Worm (Caenorhabditis elegans): ENCODE measurements around the gene rnr-2.

Gene rnr-2

DNA sequence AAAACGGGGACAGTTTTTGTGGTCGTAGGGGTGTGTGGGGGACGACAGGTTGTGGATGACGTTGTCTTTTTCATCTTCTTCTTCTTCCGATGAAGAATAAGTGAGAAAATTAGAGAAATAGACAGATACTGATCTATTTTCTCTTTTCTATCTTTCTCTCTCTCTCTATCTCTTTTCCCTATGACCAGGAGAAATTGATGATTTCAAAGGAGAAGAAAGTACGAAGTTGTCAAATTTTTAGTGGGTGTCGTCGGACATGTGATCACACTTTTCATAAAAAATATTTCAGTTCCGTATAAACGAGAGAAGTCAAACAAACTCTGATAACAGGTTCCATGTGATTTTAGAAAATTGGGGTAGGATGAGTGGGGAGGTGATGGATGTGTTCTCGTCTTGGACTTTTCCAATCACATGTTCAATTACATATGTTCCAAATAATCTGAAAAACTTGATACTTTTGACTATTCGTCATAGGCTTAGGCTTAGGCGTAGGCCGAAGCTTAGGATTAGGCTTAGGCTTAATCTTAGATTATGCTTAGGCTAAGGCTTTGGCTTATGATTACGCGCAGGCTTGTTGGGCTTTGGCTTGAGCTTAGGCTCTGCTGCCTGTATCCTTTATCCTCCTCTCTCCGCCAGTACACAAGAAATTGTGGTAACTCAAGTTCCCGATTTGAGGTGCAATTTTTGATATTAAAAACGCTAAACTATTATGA lies 5.3 kb upstream of the rnr-2 start:
- TF ChIP-seq snpc-4 (tag; optimal IDR thresholded peaks at IDR 0.05) (peak; percentile 29), nhr-12 (tag; optimal IDR thresholded peaks at IDR 0.05) (no peak), nhr-19 (GFP tag; conservative IDR thresholded peaks at IDR 0.05) (peak; percentile 77), vab-15 (tag; optimal IDR thresholded peaks at IDR 0.05) (no peak), nhr-237 (tag; optimal IDR thresholded peaks at IDR 0.05) (peak; percentile 34), pag-3 (tag; optimal IDR thresholded peaks at IDR 0.05; ENCODE audit: borderline replicate concordance, insufficient read depth) (peak; percentile 78), ceh-88 (GFP tag; IDR thresholded peaks at IDR 0.05) (no peak), lsy-2 (tag; optimal IDR thresholded peaks at IDR 0.05) (peak; percentile 74 to 88), pax-3 (tag; optimal IDR thresholded peaks at IDR 0.05) (no peak), irx-1 (tag; optimal IDR thresholded peaks at IDR 0.05) (peak; percentile 28), ets-5 (GFP tag; IDR thresholded peaks at IDR 0.05) (no peak), ceh-82 (tag; optimal IDR thresholded peaks at IDR 0.05) (peak in 1 of 3 experiments; percentile 24), ceh-8 (GFP tag; optimal IDR thresholded peaks at IDR 0.05) (no peak), mdl-1 (tag; optimal IDR thresholded peaks at IDR 0.05) (peak in 1 of 2 experiments; percentile 17), dpl-1 (GFP tag; optimal IDR thresholded peaks at IDR 0.05) (peak; percentile 40 to 61 (median 60)), lir-3 (tag; optimal IDR thresholded peaks at IDR 0.05; ENCODE audit: poor library complexity) (peak; percentile 50), xbp-1 (tag; optimal IDR thresholded peaks at IDR 0.05) (peak; percentile 49), hlh-4 (tag; optimal IDR thresholded peaks at IDR 0.05) (no peak), F16B12.6 (tag; optimal IDR thresholded peaks at IDR 0.05) (no peak), C04F5.9 (tag; optimal IDR thresholded peaks at IDR 0.05) (no peak), lin-13 (GFP tag; optimal IDR thresholded peaks at IDR 0.05) (peak; percentile 65), ztf-11 (tag; optimal IDR thresholded peaks at IDR 0.05) (no peak), skn-1 (tag; optimal IDR thresholded peaks at IDR 0.05) (peak; percentile 88), nhr-76 (tag; optimal IDR thresholded peaks at IDR 0.05) (no peak), zag-1 (tag; optimal IDR thresholded peaks at IDR 0.05) (no peak), fkh-8 (tag; optimal IDR thresholded peaks at IDR 0.05) (no peak), efl-1 (optimal IDR thresholded peaks at IDR 0.05) (peak; percentile 24 to 54), efl-1 (GFP tag; optimal IDR thresholded peaks at IDR 0.05 in 1 of 2) (peak; percentile 28 to 95), egl-27 (tag; optimal IDR thresholded peaks at IDR 0.05) (no peak), unc-30 (tag; optimal IDR thresholded peaks at IDR 0.05) (no peak), rnt-1 (tag; optimal IDR thresholded peaks at IDR 0.05) (peak; percentile 31), ama-1 (optimal IDR thresholded peaks at IDR 0.05) (no peak), sox-4 (tag; optimal IDR thresholded peaks at IDR 0.05) (no peak), tbx-2 (tag; optimal IDR thresholded peaks at IDR 0.05) (peak; percentile 78), nhr-71 (tag; optimal IDR thresholded peaks at IDR 0.05) (peak; percentile 93), nhr-20 (tag; optimal IDR thresholded peaks at IDR 0.05) (peak; percentile 88), lin-35 (GFP tag; optimal IDR thresholded peaks at IDR 0.05) (peak; percentile 44 to 69), nhr-90 (tag; optimal IDR thresholded peaks at IDR 0.05; ENCODE audit: poor library complexity) (peak; percentile 69), tlp-1 (tag; optimal IDR thresholded peaks at IDR 0.05) (no peak), pqm-1 (tag; optimal IDR thresholded peaks at IDR 0.05) (no peak), C16A3.4 (tag; optimal IDR thresholded peaks at IDR 0.05) (peak; percentile 77), nhr-47 (tag; optimal IDR thresholded peaks at IDR 0.05) (peak; percentile 50), nhr-11 (tag; optimal IDR thresholded peaks at IDR 0.05) (no peak), unc-62 (GFP tag; optimal IDR thresholded peaks at IDR 0.05) (no peak), swsn-7 (tag; optimal IDR thresholded peaks at IDR 0.05) (peak; percentile 21), unc-98 (GFP tag; IDR thresholded peaks at IDR 0.05) (no peak), lin-39 (tag; optimal IDR thresholded peaks at IDR 0.05) (peak; percentile 56), elt-3 (tag; optimal IDR thresholded peaks at IDR 0.05) (peak in 5 of 6 experiments; percentile 8 to 93 (median 41)), ceh-63 (GFP tag; optimal IDR thresholded peaks at IDR 0.05) (no peak), zip-4 (GFP tag; optimal IDR thresholded peaks at IDR 0.05) (no peak), blmp-1 (tag; optimal IDR thresholded peaks at IDR 0.05) (peak; percentile 94), nhr-84 (tag; optimal IDR thresholded peaks at IDR 0.05) (no peak)

Measured in whole organism, L1 larva.